Fruit fly (Drosophila melanogaster): Measurements from ENCODE around the gene Gr98d.

Gene Gr98d

dm6 chr3R:27558660-27559319 is 12.9 kb downstream of the Gr98d start, which contains the start of gene Klp98A:
Klp98A (minus strand) TSS chr3R:27559145.
- TF ChIP-seq dac (GFP tag; optimal IDR thresholded peaks at IDR 0.05): no peak
- no peak for TF ChIP-seq CG6792 (GFP tag; optimal IDR thresholded peaks at IDR 0.05)
- no peak for TF ChIP-seq Ets21C (GFP tag; optimal IDR thresholded peaks at IDR 0.05)
- no peak for TF ChIP-seq net (GFP tag; optimal IDR thresholded peaks at IDR 0.05)
- TF ChIP-seq Sox15 (GFP tag; optimal IDR thresholded peaks at IDR 0.05): no peak
- TF ChIP-seq CG6854 (GFP tag; optimal IDR thresholded peaks at IDR 0.05): peak; percentile 50
- no peak for TF ChIP-seq CG8319 (GFP tag; optimal IDR thresholded peaks at IDR 0.05)
- no peak for TF ChIP-seq CG3032 (tag; optimal IDR thresholded peaks at IDR 0.05)
- TF ChIP-seq Lpt (GFP tag; optimal IDR thresholded peaks at IDR 0.05): no peak
- TF ChIP-seq CG11902 (GFP tag; optimal IDR thresholded peaks at IDR 0.05): no peak
- peak; percentile 38 for TF ChIP-seq esn (GFP tag; optimal IDR thresholded peaks at IDR 0.05)
- no peak for TF ChIP-seq Gug (GFP tag; IDR thresholded peaks at IDR 0.05)
- TF ChIP-seq Sox14 (GFP tag; optimal IDR thresholded peaks at IDR 0.05): peak; percentile 46
- peak; percentile 28 for TF ChIP-seq vri (GFP tag; optimal IDR thresholded peaks at IDR 0.05)
- no peak for TF ChIP-seq salr (GFP tag; optimal IDR thresholded peaks at IDR 0.05)
- no peak for TF ChIP-seq cyc (GFP tag; optimal IDR thresholded peaks at IDR 0.05)
- TF ChIP-seq CG8119 (GFP tag; IDR thresholded peaks at IDR 0.05): no peak; the same call in 2 of the 3 replicates
- peak; percentile 42; the same call in 1 of the 2 replicates for TF ChIP-seq CG15336 (GFP tag; IDR thresholded peaks at IDR 0.05)
- peak; percentile 54 for TF ChIP-seq dsx (GFP tag; optimal IDR thresholded peaks at IDR 0.05; ENCODE audit: poor library complexity, severe bottlenecking)
- TF ChIP-seq Blimp-1 (GFP tag; optimal IDR thresholded peaks at IDR 0.05): no peak
- no peak for TF ChIP-seq CG16779 (tag; optimal IDR thresholded peaks at IDR 0.05)
- no peak for TF ChIP-seq CG8632 (GFP tag; optimal IDR thresholded peaks at IDR 0.05)
- no peak for TF ChIP-seq acj6 (GFP tag; optimal IDR thresholded peaks at IDR 0.05)
- no peak for TF ChIP-seq Eip75B (GFP tag; optimal IDR thresholded peaks at IDR 0.05)
- TF ChIP-seq Eip78C (GFP tag): peak; percentile 54

- TF ChIP-seq ss (GFP tag; optimal IDR thresholded peaks at IDR 0.05) (no peak), CG11294 (GFP tag; IDR thresholded peaks at IDR 0.05) (0 out of 2 replicates have a peak, but pooled peaks have one; percentile 12), CG6163 (GFP tag; IDR thresholded peaks at IDR 0.05) (peak; percentile 41; the same call in 1 of the 3 replicates), Eip78C (GFP tag) (peak; percentile 28), Met (GFP tag; optimal IDR thresholded peaks at IDR 0.05) (no peak), eg (GFP tag; IDR thresholded peaks at IDR 0.05) (peak; percentile 38; the same call in 2 of the 3 replicates), spab (GFP tag; optimal IDR thresholded peaks at IDR 0.05) (no peak), Hr38 (GFP tag; optimal IDR thresholded peaks at IDR 0.05) (no peak)
These were observed 15.3 kb downstream of the Gr98d start, which contains the start of gene CG5646 for dm6 chr3R:27561114-27561513. CG5646 (minus strand) TSS chr3R:27561319.

DNA sequence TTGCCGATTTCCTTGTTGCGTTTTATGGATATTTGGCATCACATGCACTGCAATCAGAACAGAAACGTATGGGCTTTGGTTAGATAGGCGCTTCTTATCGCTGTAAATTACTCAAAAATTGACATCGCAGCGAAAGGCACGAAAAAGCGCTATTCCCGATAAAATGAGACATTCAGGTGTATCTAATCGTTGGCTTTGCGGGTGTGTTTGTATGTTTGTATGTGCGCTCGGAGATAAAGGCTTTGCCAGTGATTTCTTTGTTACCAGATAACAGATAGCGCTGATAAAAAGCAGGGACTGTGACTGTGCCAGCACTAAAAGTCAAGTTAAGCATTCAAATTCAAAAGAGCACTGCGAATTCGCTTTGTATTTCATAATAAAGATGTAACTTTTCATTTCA is 22.7 kb downstream of the Gr98d start:
- TF ChIP-seq vri (GFP tag; optimal IDR thresholded peaks at IDR 0.05) (peak; percentile 19), OdsH (GFP tag; optimal IDR thresholded peaks at IDR 0.05) (no peak), Eip93F (GFP tag; optimal IDR thresholded peaks at IDR 0.05) (peak; percentile 29), Hr39 (GFP tag; optimal IDR thresholded peaks at IDR 0.05) (no peak)

DNA sequence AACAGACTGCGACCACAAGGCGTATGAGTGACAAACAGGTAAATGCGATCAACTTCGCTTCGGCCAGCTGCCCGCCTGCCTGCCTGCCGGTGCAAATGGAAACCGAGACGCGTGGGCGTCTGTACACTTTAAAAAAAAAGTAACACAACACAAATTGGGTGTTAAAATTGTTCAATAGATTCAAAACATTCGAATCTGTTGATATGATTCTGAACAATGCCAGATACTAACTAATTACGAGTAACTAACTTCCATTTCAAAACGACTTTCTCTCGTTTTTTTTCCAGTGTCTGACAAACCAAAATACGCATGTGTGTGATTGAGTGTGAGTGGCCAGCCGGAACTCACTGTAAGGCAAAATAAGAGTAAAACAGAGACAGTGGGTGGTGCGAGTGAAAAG is 23.9 kb downstream of the Gr98d start:
- TF ChIP-seq CG11294 (GFP tag; IDR thresholded peaks at IDR 0.05): peak; percentile 93
- peak in 1 of 2 experiments; percentile 81 for TF ChIP-seq ss (GFP tag; optimal IDR thresholded peaks at IDR 0.05)
- peak; percentile 61 for TF ChIP-seq Hr38 (GFP tag; optimal IDR thresholded peaks at IDR 0.05)
- TF ChIP-seq CG6163 (GFP tag; IDR thresholded peaks at IDR 0.05): peak; percentile 95
- peak; percentile 87 for TF ChIP-seq CG11762 (GFP tag; optimal IDR thresholded peaks at IDR 0.05; ENCODE audit: insufficient read depth)
- TF ChIP-seq CG1621 (tag; optimal IDR thresholded peaks at IDR 0.05): no peak
- peak; percentile 53 for TF ChIP-seq CG9139 (GFP tag; optimal IDR thresholded peaks at IDR 0.05)
- peak; percentile 72 for TF ChIP-seq Sox15 (GFP tag; optimal IDR thresholded peaks at IDR 0.05)
- TF ChIP-seq cyc (GFP tag; optimal IDR thresholded peaks at IDR 0.05): peak; percentile 96
- peak; percentile 92 for TF ChIP-seq CG11902 (GFP tag; optimal IDR thresholded peaks at IDR 0.05)
- no peak for TF ChIP-seq fkh (GFP tag; optimal IDR thresholded peaks at IDR 0.05)
- TF ChIP-seq CG10669 (GFP tag; optimal IDR thresholded peaks at IDR 0.05): peak; percentile 82
- TF ChIP-seq net (GFP tag; optimal IDR thresholded peaks at IDR 0.05): peak; percentile 89
- no peak for TF ChIP-seq Ets21C (GFP tag; optimal IDR thresholded peaks at IDR 0.05)
- peak; percentile 70 for TF ChIP-seq CG6854 (GFP tag; optimal IDR thresholded peaks at IDR 0.05)
- TF ChIP-seq Ets96B (tag; optimal IDR thresholded peaks at IDR 0.05): peak; percentile 81
- TF ChIP-seq Hr4 (GFP tag; optimal IDR thresholded peaks at IDR 0.05): peak; percentile 96
- TF ChIP-seq dac (GFP tag; optimal IDR thresholded peaks at IDR 0.05): peak; percentile 91
- TF ChIP-seq CG3919 (GFP tag; optimal IDR thresholded peaks at IDR 0.05): peak; percentile 95
- TF ChIP-seq fd59A (GFP tag; optimal IDR thresholded peaks at IDR 0.05): peak; percentile 49

Data from whole organism, prepupa.